Fruit fly (Drosophila melanogaster) whole organism, embryonic: ENCODE data around the gene RpS12.

Experiments used
- CG1647 ChIP-seq: fragments of 200-800 bp; sonication (Bioruptor generic); optimal IDR thresholded peaks from 3 replicates; lab custom pipeline; 2016; ENCODE audit warnings: missing biosample characterization, missing genetic modification characterization
- kay ChIP-seq: fragments of 200-800 bp; sonication (Bioruptor generic); optimal IDR thresholded peaks from 2 replicates; lab custom pipeline; 2016; ENCODE audit warnings: missing biosample characterization, missing genetic modification characterization

DNA sequence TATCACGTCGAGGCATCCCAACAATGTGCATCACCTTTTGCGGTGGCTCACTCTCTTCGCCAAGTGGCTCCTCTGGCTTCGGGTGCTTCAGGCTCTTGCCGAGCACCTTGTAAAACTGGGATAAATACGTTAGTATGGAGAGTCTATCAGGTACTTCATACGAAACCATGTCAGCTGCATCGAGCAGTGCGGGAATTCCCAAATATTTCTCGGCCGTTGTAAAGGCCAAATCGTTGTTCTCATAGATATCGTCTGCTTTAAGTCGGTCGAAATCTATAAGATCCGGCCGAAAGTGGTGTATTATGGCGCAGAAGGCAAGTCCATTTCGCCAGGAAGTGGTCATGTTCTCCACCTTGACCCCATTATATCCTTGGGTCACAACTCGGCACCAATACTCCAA, 8.5 kb upstream of the RpS12 start:
- TF ChIP-seq CG1647 (GFP tag; lab: Kevin White, UChicago), result no peak
- TF ChIP-seq kay (GFP tag; lab: Kevin White, UChicago), result no peak
